Worm (Caenorhabditis elegans) whole organism, mixed stage, embryonic: ENCODE data around the gene Y73F8A.22.

Experiments
- M03D4.4 ChIP-seq: sonication (generic microtip); optimal IDR thresholded peaks from 2 replicates; lab custom pipeline; 2017; ENCODE audit warnings: mild to moderate bottlenecking, missing genetic modification characterization, missing compliant biosample characterization
- bed-3 ChIP-seq: fragments of 200-800 bp; sonication (Bioruptor generic); optimal IDR thresholded peaks from 3 replicates; lab custom pipeline; 2018; ENCODE audit warnings: mild to moderate bottlenecking, missing genetic modification characterization, moderate library complexity, missing compliant biosample characterization
- blmp-1 ChIP-seq: fragments of 150-350 bp; optimal IDR thresholded peaks from 2 replicates; lab custom pipeline; 2014; ENCODE audit warnings: missing biosample characterization, missing genetic modification characterization
- ceh-39 ChIP-seq: fragments of 150-350 bp; optimal IDR thresholded peaks from 2 replicates; lab custom pipeline; 2014; ENCODE audit warnings: missing biosample characterization, missing genetic modification characterization
- ceh-43 ChIP-seq: fragments of 200-800 bp; sonication (Bioruptor generic); optimal IDR thresholded peaks from 2 replicates; lab custom pipeline; 2018; ENCODE audit warnings: mild to moderate bottlenecking, missing genetic modification characterization, moderate library complexity, missing compliant biosample characterization
- ceh-83 ChIP-seq: fragments of 200-800 bp; sonication (Bioruptor generic); optimal IDR thresholded peaks from 2 replicates; lab custom pipeline; 2018; ENCODE audit warnings: mild to moderate bottlenecking, missing genetic modification characterization, missing compliant biosample characterization
- cnd-1 ChIP-seq: fragments of 200-800 bp; sonication (Bioruptor generic); optimal IDR thresholded peaks from 2 replicates; lab custom pipeline; 2018; ENCODE audit warnings: mild to moderate bottlenecking, missing genetic modification characterization, missing compliant biosample characterization
- elt-1 ChIP-seq: sonication (generic microtip); optimal IDR thresholded peaks from 2 replicates; lab custom pipeline; 2017; ENCODE audit warnings: missing genetic modification characterization, mild to moderate bottlenecking, missing compliant biosample characterization, antibody characterized with exemption, moderate library complexity, borderline replicate concordance; ENCODE audit not compliant: insufficient read depth
- elt-3 ChIP-seq: fragments of 150-350 bp; optimal IDR thresholded peaks from 2 replicates; lab custom pipeline; 2014; ENCODE audit warnings: missing biosample characterization, missing genetic modification characterization
- flh-1 ChIP-seq: fragments of 200-800 bp; sonication (Bioruptor generic); optimal IDR thresholded peaks from 2 replicates; lab custom pipeline; 2018; ENCODE audit warnings: mild to moderate bottlenecking, missing genetic modification characterization, moderate library complexity, missing compliant biosample characterization
- ham-2 ChIP-seq: fragments of 200-800 bp; sonication (Bioruptor generic); optimal IDR thresholded peaks from 2 replicates; lab custom pipeline; 2018; ENCODE audit warnings: mild to moderate bottlenecking, missing genetic modification characterization, missing compliant biosample characterization
- lin-13 ChIP-seq: fragments of 150-350 bp; optimal IDR thresholded peaks from 2 replicates; lab custom pipeline; 2014; ENCODE audit warnings: missing biosample characterization, missing genetic modification characterization
- mab-5 ChIP-seq: fragments of 150-350 bp; optimal IDR thresholded peaks from 2 replicates; lab custom pipeline; 2014; ENCODE audit warnings: missing biosample characterization, missing genetic modification characterization
- mep-1 ChIP-seq: fragments of 150-350 bp; optimal IDR thresholded peaks from 2 replicates; lab custom pipeline; 2017; ENCODE audit warnings: missing biosample characterization, missing genetic modification reagents, missing genetic modification characterization, inconsistent platforms
- mls-2 ChIP-seq: sonication (generic microtip); optimal IDR thresholded peaks from 2 replicates; lab custom pipeline; 2016; ENCODE audit warnings: mild to moderate bottlenecking, missing genetic modification characterization, moderate library complexity, missing compliant biosample characterization
- nhr-2 ChIP-seq: fragments of 150-350 bp; optimal IDR thresholded peaks from 2 replicates; lab custom pipeline; 2014; ENCODE audit warnings: missing biosample characterization, missing genetic modification characterization
- nhr-237 ChIP-seq: fragments of 150-350 bp; optimal IDR thresholded peaks from 2 replicates; lab custom pipeline; 2014; ENCODE audit warnings: missing biosample characterization, missing genetic modification characterization
- nhr-28 ChIP-seq: fragments of 150-350 bp; optimal IDR thresholded peaks from 2 replicates; lab custom pipeline; 2014; ENCODE audit warnings: missing biosample characterization, missing genetic modification characterization
- nhr-76 ChIP-seq: sonication (generic microtip); optimal IDR thresholded peaks from 2 replicates; lab custom pipeline; 2017; ENCODE audit warnings: missing biosample characterization, missing genetic modification characterization
- pha-4 ChIP-seq: fragments of 150-350 bp; optimal IDR thresholded peaks from 2 replicates; lab custom pipeline; 2018; ENCODE audit warnings: missing biosample characterization, missing genetic modification reagents, missing genetic modification characterization
- sem-2 ChIP-seq: fragments of 200-800 bp; sonication (Bioruptor generic); optimal IDR thresholded peaks from 2 replicates; lab custom pipeline; 2018; ENCODE audit warnings: mild to moderate bottlenecking, missing genetic modification characterization, missing compliant biosample characterization
- sptf-1 ChIP-seq: sonication (generic microtip); optimal IDR thresholded peaks from 2 replicates; lab custom pipeline; 2017; ENCODE audit warnings: mild to moderate bottlenecking, missing genetic modification characterization, moderate library complexity, missing compliant biosample characterization
- tbx-8 ChIP-seq: fragments of 200-800 bp; sonication (Bioruptor generic); optimal IDR thresholded peaks from 2 replicates; lab custom pipeline; 2018; ENCODE audit warnings: mild to moderate bottlenecking, missing genetic modification characterization, moderate library complexity, missing compliant biosample characterization
- unc-120 ChIP-seq: sonication (generic microtip); optimal IDR thresholded peaks from 2 replicates; lab custom pipeline; 2017; ENCODE audit warnings: missing genetic modification characterization, missing compliant biosample characterization; ENCODE audit not compliant: poor library complexity, severe bottlenecking
- unc-39 ChIP-seq: fragments of 150-350 bp; optimal IDR thresholded peaks from 2 replicates; lab custom pipeline; 2014; ENCODE audit warnings: missing biosample characterization, missing genetic modification characterization
- zip-8 ChIP-seq: fragments of 150-350 bp; optimal IDR thresholded peaks from 2 replicates; lab custom pipeline; 2014; ENCODE audit warnings: missing biosample characterization, missing genetic modification characterization
- ztf-11 ChIP-seq: fragments of 150-350 bp; optimal IDR thresholded peaks from 2 replicates; lab custom pipeline; 2014; ENCODE audit warnings: missing biosample characterization, missing genetic modification characterization

The Y73F8A.22 gene

ce11 chrIV:15433805-15434204, 7.4 kb downstream of the Y73F8A.22 start:
- no peak for TF ChIP-seq ztf-11 (tag; lab: Kevin White, UChicago)
- peak; percentile 42 for TF ChIP-seq zip-8 (tag; lab: Kevin White, UChicago)
- peak; percentile 38 for TF ChIP-seq mab-5 (tag; lab: Kevin White, UChicago)
- TF ChIP-seq, all 35 proteins: peak for 2

- TF ChIP-seq M03D4.4 (tag; lab: Kevin White, UChicago) (no peak), mep-1 (no peak), elt-3 (tag; lab: Kevin White, UChicago) (no peak), ham-2 (GFP tag; lab: Kevin White, UChicago) (no peak), ceh-39 (no peak), nhr-28 (tag; lab: Kevin White, UChicago) (no peak), unc-120 (tag; lab: Kevin White, UChicago) (no peak), nhr-237 (tag; lab: Kevin White, UChicago) (no peak), zip-8 (tag; lab: Kevin White, UChicago) (no peak), mls-2 (tag; lab: Kevin White, UChicago) (no peak), ceh-43 (GFP tag; lab: Kevin White, UChicago) (no peak)
Measured at ce11 chrIV:15402565-15402964, 38.6 kb downstream of the Y73F8A.22 start.

ce11 chrIV:15399977-15400376, 41.2 kb downstream of the Y73F8A.22 start, which contains the start of gene nhr-5:
TSS of gene nhr-5 (plus strand) at chrIV:15400277.
- TF ChIP-seq lin-13 (tag; lab: Kevin White, UChicago) = no peak
- no peak for TF ChIP-seq cnd-1
- no peak for TF ChIP-seq nhr-237 (tag; lab: Kevin White, UChicago)
- TF ChIP-seq M03D4.4 (tag; lab: Kevin White, UChicago) = no peak
- no peak for TF ChIP-seq ceh-39
- TF ChIP-seq nhr-76 (tag; lab: Kevin White, UChicago) = no peak

ce11 chrIV:15398643-15399042, 42.6 kb downstream of the Y73F8A.22 start:
- TF ChIP-seq ceh-43 (GFP tag; lab: Kevin White, UChicago) (no peak), nhr-76 (tag; lab: Kevin White, UChicago) (no peak), tbx-8 (GFP tag; lab: Kevin White, UChicago) (no peak), zip-8 (tag; lab: Kevin White, UChicago) (no peak), nhr-237 (tag; lab: Kevin White, UChicago) (no peak), unc-120 (tag; lab: Kevin White, UChicago) (no peak), bed-3 (GFP tag; lab: Kevin White, UChicago) (no peak), flh-1 (no peak), nhr-28 (tag; lab: Kevin White, UChicago) (no peak), elt-1 (tag; lab: Kevin White, UChicago) (no peak), sptf-1 (tag; lab: Kevin White, UChicago) (no peak)

ce11 chrIV:15395260-15395844, 45.9 kb downstream of the Y73F8A.22 start:
- TF ChIP-seq nhr-2 (no peak), pha-4 (no peak), tbx-8 (GFP tag; lab: Kevin White, UChicago) (no peak), blmp-1 (tag; lab: Kevin White, UChicago) (no peak), ceh-39 (no peak), ztf-11 (tag; lab: Kevin White, UChicago) (no peak), sptf-1 (tag; lab: Kevin White, UChicago) (no peak), ceh-43 (GFP tag; lab: Kevin White, UChicago) (no peak), mls-2 (tag; lab: Kevin White, UChicago) (no peak), sem-2 (GFP tag; lab: Kevin White, UChicago) (no peak), mab-5 (tag; lab: Kevin White, UChicago) (no peak), ham-2 (GFP tag; lab: Kevin White, UChicago) (no peak), unc-39 (no peak), nhr-28 (tag; lab: Kevin White, UChicago) (no peak), elt-1 (tag; lab: Kevin White, UChicago) (no peak), ceh-83 (GFP tag; lab: Kevin White, UChicago) (no peak), flh-1 (no peak)
